Fruit fly (Drosophila melanogaster) Kc167 (cell line): ENCODE measurements around the gene Zdhhc8.

Experiments
- Myc ChIP-seq: fragments of >200 bp; optimal IDR thresholded peaks from 2 replicates; lab custom pipeline; 2017; ENCODE audit warnings: missing external identifiers
- Sin3A ChIP-seq: fragments of >200 bp; optimal IDR thresholded peaks from 2 replicates; lab custom pipeline; 2018; ENCODE audit warnings: missing external identifiers
- h ChIP-seq: fragments of >200 bp; optimal IDR thresholded peaks from 3 replicates; lab custom pipeline; 2018; ENCODE audit warnings: missing external identifiers
- insv ChIP-seq: fragments of >200 bp; optimal IDR thresholded peaks from 3 replicates; lab custom pipeline; 2018; ENCODE audit warnings: missing external identifiers
- psq ChIP-seq: fragments of >200 bp; optimal IDR thresholded peaks from 2 replicates; lab custom pipeline; 2017; ENCODE audit warnings: missing external identifiers
- ttk ChIP-seq: sonication (Bioruptor generic); optimal IDR thresholded peaks from 2 replicates; lab custom pipeline; 2017; ENCODE audit warnings: missing external identifiers

dm6 chrX:9291270-9291669, 64.8 kb downstream of the Zdhhc8 start:
- no peak for TF ChIP-seq insv (lab: Kevin White, UChicago)
- TF ChIP-seq h (lab: Kevin White, UChicago) = no peak
- TF ChIP-seq Sin3A (lab: Kevin White, UChicago) = no peak
- no peak for TF ChIP-seq ttk (lab: Kevin White, UChicago)
- no peak for TF ChIP-seq psq (lab: Kevin White, UChicago)
- TF ChIP-seq Myc (lab: Kevin White, UChicago) = no peak
